Fruit fly (Drosophila melanogaster) whole organism, embryonic: Measurements from ENCODE around the gene CG46310.

Experiments used
- B-H1 ChIP-seq: fragments of 200-800 bp; sonication (Bioruptor generic); IDR thresholded peaks from 3 replicates; pipeline ENCODE4 v1.3.6; 2022; ENCODE audit warnings: missing biosample characterization, missing genetic modification characterization
- CG10431 ChIP-seq: fragments of 200-800 bp; sonication (Bioruptor generic); optimal IDR thresholded peaks from 3 replicates; lab custom pipeline; 2018; ENCODE audit warnings: missing biosample characterization, mild to moderate bottlenecking, missing genetic modification characterization
- CG11456 ChIP-seq: fragments of 200-800 bp; sonication (Bioruptor generic); IDR thresholded peaks from 3 replicates; pipeline ENCODE4 v1.3.6; 2022; ENCODE audit warnings: missing biosample characterization, missing genetic modification characterization
- CG11695 ChIP-seq: fragments of 200-800 bp; sonication (Bioruptor generic); IDR thresholded peaks from 3 replicates; pipeline ENCODE4 v1.3.6; 2022; ENCODE audit warnings: missing biosample characterization, missing genetic modification characterization
- CG11723 ChIP-seq: fragments of 200-800 bp; sonication (Bioruptor generic); optimal IDR thresholded peaks from 2 replicates; lab custom pipeline; 2017; ENCODE audit warnings: missing biosample characterization, mild to moderate bottlenecking, missing genetic modification characterization
- CG12299 ChIP-seq: fragments of 200-800 bp; sonication (Bioruptor generic); optimal IDR thresholded peaks from 2 replicates; lab custom pipeline; 2018; ENCODE audit warnings: missing biosample characterization, mild to moderate bottlenecking, missing genetic modification characterization
- CG12769 ChIP-seq: fragments of 200-800 bp; sonication (Bioruptor generic); optimal IDR thresholded peaks from 2 replicates; lab custom pipeline; 2019; ENCODE audit warnings: missing biosample characterization, mild to moderate bottlenecking, missing genetic modification characterization, moderate library complexity
- CG17359 ChIP-seq: fragments of 200-800 bp; sonication (Bioruptor generic); optimal IDR thresholded peaks from 3 replicates; lab custom pipeline; 2018; ENCODE audit warnings: missing biosample characterization, mild to moderate bottlenecking, missing genetic modification characterization, moderate library complexity
- CG17829 ChIP-seq: fragments of 200-800 bp; optimal IDR thresholded peaks from 2 replicates; lab custom pipeline; 2019; ENCODE audit warnings: missing biosample characterization, mild to moderate bottlenecking, missing genetic modification characterization, moderate library complexity
- CG18011 ChIP-seq: fragments of 200-800 bp; sonication (Bioruptor generic); optimal IDR thresholded peaks from 2 replicates; lab custom pipeline; 2017; ENCODE audit warnings: missing biosample characterization, missing genetic modification characterization, mild to moderate bottlenecking, moderate library complexity, missing genotype
- CG32532 ChIP-seq: fragments of 200-800 bp; sonication (Bioruptor generic); IDR thresholded peaks from 2 replicates; pipeline ENCODE4 v1.3.6; 2022; ENCODE audit warnings: missing biosample characterization, missing genetic modification characterization
- CG32772 ChIP-seq: fragments of 200-800 bp; sonication (Bioruptor generic); IDR thresholded peaks from 2 replicates; pipeline ENCODE4 v1.3.6; 2022; ENCODE audit warnings: missing biosample characterization, missing genetic modification characterization
- CG5245 ChIP-seq: fragments of 200-800 bp; sonication (Bioruptor generic); optimal IDR thresholded peaks from 3 replicates; lab custom pipeline; 2016; ENCODE audit warnings: missing biosample characterization, missing genetic modification characterization
- CG5953 ChIP-seq: fragments of 200-800 bp; sonication (Bioruptor generic); IDR thresholded peaks from 2 replicates; pipeline ENCODE4 v1.3.6; 2022; ENCODE audit warnings: missing biosample characterization, missing genetic modification characterization
- CG6765 ChIP-seq: fragments of 200-800 bp; sonication (Bioruptor generic); optimal IDR thresholded peaks from 3 replicates; lab custom pipeline; 2017; ENCODE audit warnings: missing biosample characterization, mild to moderate bottlenecking, missing genetic modification characterization
- CG7556 ChIP-seq: fragments of 200-800 bp; sonication (Bioruptor generic); optimal IDR thresholded peaks from 2 replicates; lab custom pipeline; 2017; ENCODE audit warnings: missing biosample characterization, mild to moderate bottlenecking, missing genetic modification characterization
- CkIIα-i1 ChIP-seq: fragments of 200-800 bp; sonication (Bioruptor generic); IDR thresholded peaks from 2 replicates; pipeline ENCODE4 v1.3.6; 2022; ENCODE audit warnings: missing biosample characterization, missing genetic modification characterization
- CoRest ChIP-seq: fragments of 200-800 bp; sonication (Bioruptor generic); optimal IDR thresholded peaks from 3 replicates; lab custom pipeline; 2018; ENCODE audit warnings: missing biosample characterization, mild to moderate bottlenecking, missing genetic modification characterization, moderate library complexity
- Deaf1 ChIP-seq: fragments of 200-800 bp; optimal IDR thresholded peaks from 3 replicates; lab custom pipeline; 2019; ENCODE audit warnings: missing biosample characterization, mild to moderate bottlenecking, missing genetic modification characterization, moderate library complexity
- HLHmδ ChIP-seq: fragments of 200-800 bp; sonication (Bioruptor generic); optimal IDR thresholded peaks from 2 replicates; lab custom pipeline; 2018; ENCODE audit warnings: missing biosample characterization, mild to moderate bottlenecking, missing genetic modification characterization, moderate library complexity
- Hey ChIP-seq: fragments of 200-800 bp; sonication (Bioruptor generic); optimal IDR thresholded peaks from 3 replicates; lab custom pipeline; 2018; ENCODE audit warnings: missing biosample characterization, mild to moderate bottlenecking, missing genetic modification characterization
- Hmr ChIP-seq: fragments of 200-800 bp; sonication (Bioruptor generic); optimal IDR thresholded peaks from 3 replicates; lab custom pipeline; 2017; ENCODE audit warnings: mild to moderate bottlenecking, missing biosample characterization, missing genetic modification reagents, missing genetic modification characterization
- Hr3 ChIP-seq: fragments of 200-800 bp; sonication (Bioruptor generic); optimal IDR thresholded peaks from 3 replicates; lab custom pipeline; 2016; ENCODE audit warnings: missing biosample characterization, missing genetic modification characterization
- Mad ChIP-seq: fragments of 200-800 bp; sonication (Bioruptor generic); optimal IDR thresholded peaks from 2 replicates; lab custom pipeline; 2016; ENCODE audit warnings: missing biosample characterization, missing genetic modification characterization
- Pdp1 ChIP-seq, 2 experiments: fragments of 200-800 bp; sonication (Bioruptor generic); optimal IDR thresholded peaks; 3 replicates each; lab custom pipeline; 2016; ENCODE audit warnings: missing biosample characterization in 2 of 2, missing genetic modification characterization in 2 of 2, mild to moderate bottlenecking in 1 of 2, moderate library complexity in 1 of 2
- Ravus ChIP-seq: fragments of 200-800 bp; sonication (Bioruptor generic); IDR thresholded peaks from 2 replicates; pipeline ENCODE4 v1.3.6; 2022; ENCODE audit warnings: missing biosample characterization, missing genetic modification characterization
- chinmo ChIP-seq: fragments of 200-800 bp; sonication (Bioruptor generic); IDR thresholded peaks from 4 replicates; pipeline ENCODE4 v1.3.6; 2022; ENCODE audit warnings: missing biosample characterization, missing genetic modification characterization; ENCODE audit not compliant: partially characterized antibody
- crol ChIP-seq: fragments of 200-800 bp; sonication (Bioruptor generic); IDR thresholded peaks from 2 replicates; pipeline ENCODE4 v1.3.6; 2022; ENCODE audit warnings: missing biosample characterization, missing genetic modification characterization
- crp ChIP-seq, 2 experiments: fragments of 200-800 bp; sonication (Bioruptor generic); optimal IDR thresholded peaks; 2 replicates in 1 of 2; 3 replicates in 1 of 2; lab custom pipeline; 2017; ENCODE audit warnings: missing biosample characterization in 2 of 2, missing genetic modification characterization in 2 of 2, mild to moderate bottlenecking in 1 of 2, moderate library complexity in 1 of 2
- danr ChIP-seq: fragments of 200-800 bp; sonication (Bioruptor generic); IDR thresholded peaks from 2 replicates; pipeline ENCODE4 v1.3.6; 2022; ENCODE audit warnings: missing biosample characterization, missing genetic modification characterization
- esg ChIP-seq: fragments of 200-800 bp; sonication (Bioruptor generic); conservative IDR thresholded peaks from 2 replicates; pipeline ENCODE4 v1.3.6; 2022; ENCODE audit warnings: missing biosample characterization, missing genetic modification characterization
- fd3F ChIP-seq: fragments of 200-800 bp; sonication (Bioruptor generic); optimal IDR thresholded peaks from 2 replicates; lab custom pipeline; 2018; ENCODE audit warnings: missing biosample characterization, mild to moderate bottlenecking, missing genetic modification characterization, moderate library complexity
- fu2 ChIP-seq: fragments of 200-800 bp; sonication (Bioruptor generic); optimal IDR thresholded peaks from 2 replicates; lab custom pipeline; 2016; ENCODE audit warnings: missing biosample characterization, missing genetic modification characterization
- gcm2 ChIP-seq: fragments of 200-800 bp; sonication (Bioruptor generic); optimal IDR thresholded peaks from 2 replicates; lab custom pipeline; 2016; ENCODE audit warnings: missing biosample characterization, missing genetic modification characterization
- gem ChIP-seq: fragments of 200-800 bp; sonication (Bioruptor generic); optimal IDR thresholded peaks from 2 replicates; lab custom pipeline; 2019; ENCODE audit warnings: missing biosample characterization, mild to moderate bottlenecking, missing genetic modification characterization, moderate library complexity
- gsb-n ChIP-seq: fragments of 200-800 bp; sonication (Bioruptor generic); optimal IDR thresholded peaks from 3 replicates; lab custom pipeline; 2018; ENCODE audit warnings: missing biosample characterization, mild to moderate bottlenecking, missing genetic modification characterization
- inv ChIP-seq: fragments of 200-800 bp; sonication (Bioruptor generic); IDR thresholded peaks from 2 replicates; pipeline ENCODE4 v1.3.6; 2022; ENCODE audit warnings: missing biosample characterization, missing genetic modification characterization; ENCODE audit not compliant: partially characterized antibody
- maf-S ChIP-seq: fragments of 200-800 bp; sonication (Bioruptor generic); optimal IDR thresholded peaks from 2 replicates; lab custom pipeline; 2016; ENCODE audit warnings: missing biosample characterization, missing genetic modification characterization
- mam ChIP-seq: fragments of 200-800 bp; sonication (Bioruptor generic); optimal IDR thresholded peaks from 3 replicates; lab custom pipeline; 2016; ENCODE audit warnings: missing biosample characterization, missing genetic modification characterization
- nau ChIP-seq: fragments of 200-800 bp; sonication (Bioruptor generic); optimal IDR thresholded peaks from 3 replicates; lab custom pipeline; 2017; ENCODE audit warnings: missing biosample characterization, mild to moderate bottlenecking, missing genetic modification characterization, missing genetic modification reagents
- odd ChIP-seq: fragments of 200-800 bp; sonication (Bioruptor generic); optimal IDR thresholded peaks from 2 replicates; lab custom pipeline; 2017; ENCODE audit warnings: missing biosample characterization, mild to moderate bottlenecking, missing genetic modification characterization
- pfk ChIP-seq: fragments of 200-800 bp; sonication (Bioruptor generic); optimal IDR thresholded peaks from 2 replicates; lab custom pipeline; 2018; ENCODE audit warnings: missing biosample characterization, mild to moderate bottlenecking, missing genetic modification characterization, moderate library complexity
- psq ChIP-seq: fragments of 200-800 bp; sonication (Bioruptor generic); optimal IDR thresholded peaks from 2 replicates; lab custom pipeline; 2017; ENCODE audit warnings: missing biosample characterization, missing genetic modification characterization
- rib ChIP-seq: fragments of 200-800 bp; sonication (Bioruptor generic); IDR thresholded peaks from 2 replicates; pipeline ENCODE4 v1.3.6; 2022; ENCODE audit warnings: missing biosample characterization, missing genetic modification characterization
- ro ChIP-seq: fragments of 200-800 bp; sonication (Bioruptor generic); IDR thresholded peaks from 2 replicates; pipeline ENCODE4 v1.3.6; 2022; ENCODE audit warnings: missing biosample characterization, missing genetic modification characterization
- slou ChIP-seq: fragments of 200-800 bp; sonication (Bioruptor generic); optimal IDR thresholded peaks from 3 replicates; lab custom pipeline; 2016; ENCODE audit warnings: missing biosample characterization, missing genetic modification characterization
- tio ChIP-seq: fragments of 200-800 bp; sonication (Bioruptor generic); optimal IDR thresholded peaks from 2 replicates; lab custom pipeline; 2017; ENCODE audit warnings: missing biosample characterization, missing genetic modification characterization, inconsistent platforms
- usp ChIP-seq: fragments of >200 bp; optimal IDR thresholded peaks from 2 replicates; lab custom pipeline; 2017; ENCODE audit warnings: missing biosample characterization, missing genetic modification characterization
- z ChIP-seq: fragments of 200-800 bp; sonication (Bioruptor generic); IDR thresholded peaks from 3 replicates; pipeline ENCODE4 v1.3.6; 2022; ENCODE audit warnings: missing biosample characterization, missing genetic modification characterization

Gene CG46310

DNA sequence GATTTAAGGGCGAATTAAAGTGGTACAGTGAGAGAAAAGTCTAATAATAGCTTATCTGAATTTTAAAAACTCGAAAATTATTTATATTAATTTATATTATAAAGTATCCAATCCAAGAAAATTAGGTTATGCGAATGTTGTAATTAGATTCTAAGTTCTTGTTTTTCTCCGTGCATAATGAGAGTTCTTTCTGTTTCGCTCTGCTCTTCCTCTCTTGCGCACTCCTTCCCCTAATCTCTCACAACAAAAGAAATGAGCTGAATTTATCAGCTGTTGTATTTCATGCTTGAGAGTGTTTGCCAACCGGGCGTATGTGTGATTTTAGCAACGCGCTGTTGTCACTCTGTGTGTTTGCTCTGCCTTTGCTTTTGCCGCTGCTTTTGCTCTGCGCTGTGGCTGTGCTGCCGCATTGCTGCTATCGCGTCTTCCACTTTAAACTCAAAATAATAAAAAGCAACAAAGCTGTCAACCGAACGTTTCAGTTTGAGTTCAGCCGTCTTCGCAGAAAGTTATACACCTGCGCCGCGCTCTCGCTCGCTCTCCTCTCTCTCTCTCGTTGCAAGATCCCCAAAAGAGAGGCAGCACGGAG is at the start of gene CG46310 (continued):
- peak; percentile 21 for TF ChIP-seq odd (GFP tag; lab: Kevin White, UChicago)
- TF ChIP-seq usp (GFP tag; lab: Kevin White, UChicago), result no peak
- peak; percentile 40 for TF ChIP-seq fd3F (GFP tag; lab: Kevin White, UChicago)
- TF ChIP-seq crp (GFP tag; optimal IDR thresholded peaks at IDR 0.05; lab: Kevin White, UChicago), result peak in 1 of 2 experiments; percentile 44
- TF ChIP-seq CG11723 (GFP tag; lab: Kevin White, UChicago), result peak; percentile 16
- TF ChIP-seq ro (GFP tag; lab: Robert Waterston, UW), result peak; percentile 35; the same call in 1 of the 2 replicates
- TF ChIP-seq Deaf1 (tag; lab: Kevin White, UChicago), result peak; percentile 35
- TF ChIP-seq CG10431 (GFP tag; lab: Kevin White, UChicago), result no peak
- peak; percentile 32 for TF ChIP-seq Hey (tag; lab: Kevin White, UChicago)
- TF ChIP-seq CoRest (tag; lab: Kevin White, UChicago), result peak; percentile 65
- TF ChIP-seq CG18011 (GFP tag; lab: Kevin White, UChicago), result no peak
- TF ChIP-seq CG11456 (GFP tag; lab: Robert Waterston, UW), result peak; percentile 88
- peak; percentile 81; the same call in 3 of the 4 replicates for TF ChIP-seq chinmo
- peak; percentile 61 for TF ChIP-seq CG12299 (tag; lab: Kevin White, UChicago)
- TF ChIP-seq CkIIα-i1, result 0 out of 2 replicates have a peak, but pooled peaks have one; percentile 6
- TF ChIP-seq CG11695, result peak; percentile 87
- peak; percentile 89 for TF ChIP-seq Hmr
- TF ChIP-seq mam (GFP tag; lab: Kevin White, UChicago), result peak; percentile 55
- peak; percentile 8 for TF ChIP-seq pfk (GFP tag; lab: Kevin White, UChicago)
- TF ChIP-seq rib (GFP tag; lab: Robert Waterston, UW), result peak; percentile 89
- TF ChIP-seq z (GFP tag; lab: Robert Waterston, UW), result peak; percentile 93
- peak; percentile 55 for TF ChIP-seq esg
- no peak for TF ChIP-seq fu2 (GFP tag; lab: Kevin White, UChicago)
- TF ChIP-seq CG17359 (tag; lab: Kevin White, UChicago), result peak; percentile 58
- TF ChIP-seq slou, result peak; percentile 55
- peak; percentile 37 for TF ChIP-seq Hr3 (GFP tag; lab: Kevin White, UChicago)
- peak; percentile 76; the same call in 1 of the 2 replicates for TF ChIP-seq danr (GFP tag; lab: Robert Waterston, UW)
- peak; percentile 17 for TF ChIP-seq CG6765 (GFP tag; lab: Kevin White, UChicago)
- peak; percentile 90 for TF ChIP-seq gem (tag; lab: Kevin White, UChicago)
- TF ChIP-seq tio (GFP tag; lab: Kevin White, UChicago), result peak; percentile 37
- peak; percentile 81 for TF ChIP-seq CG7556
- no peak for TF ChIP-seq HLHmδ (GFP tag; lab: Kevin White, UChicago)
- TF ChIP-seq crol (GFP tag; lab: Robert Waterston, UW), result peak; percentile 36; the same call in 1 of the 2 replicates
- TF ChIP-seq CG12769 (tag; lab: Kevin White, UChicago), result peak; percentile 84
- peak; percentile 92 for TF ChIP-seq CG32532
- TF ChIP-seq Mad (GFP tag; lab: Kevin White, UChicago), result peak; percentile 28
- no peak for TF ChIP-seq gcm2 (GFP tag; lab: Kevin White, UChicago)
- peak; percentile 26 for TF ChIP-seq CG5245
- peak; percentile 85 for TF ChIP-seq Ravus (GFP tag; lab: Robert Waterston, UW)
- peak; percentile 37 for TF ChIP-seq psq (GFP tag; lab: Kevin White, UChicago)
- peak; percentile 58 for TF ChIP-seq CG5953 (GFP tag; lab: Robert Waterston, UW)
- TF ChIP-seq gsb-n (tag; lab: Kevin White, UChicago), result peak; percentile 72
- peak; percentile 47 for TF ChIP-seq nau (GFP tag; lab: Kevin White, UChicago)
- peak; percentile 88 for TF ChIP-seq CG32772
- TF ChIP-seq inv (GFP tag; lab: Robert Waterston, UW), result no peak
- no peak for TF ChIP-seq maf-S (GFP tag; lab: Kevin White, UChicago)
- TF ChIP-seq CG17829, result peak; percentile 82
- TF ChIP-seq B-H1 (GFP tag; lab: Robert Waterston, UW), result peak; percentile 40; the same call in 2 of the 3 replicates
- TF ChIP-seq Pdp1 (GFP tag; optimal IDR thresholded peaks at IDR 0.05; lab: Kevin White, UChicago), result peak in 1 of 2 experiments; percentile 37
